Worm (Caenorhabditis elegans) whole organism, mixed stage, embryonic: Measurements from ENCODE around the gene T12C9.7.

ENCODE experiments used
- ces-1 ChIP-seq: fragments of 150-350 bp; optimal IDR thresholded peaks from 2 replicates; lab custom pipeline; 2014; ENCODE audit warnings: missing biosample characterization, missing genetic modification reagents, missing genetic modification characterization
- cnd-1 ChIP-seq: fragments of 200-800 bp; sonication (Bioruptor generic); optimal IDR thresholded peaks from 2 replicates; lab custom pipeline; 2018; ENCODE audit warnings: mild to moderate bottlenecking, missing genetic modification characterization, missing compliant biosample characterization
- elt-1 ChIP-seq: sonication (generic microtip); optimal IDR thresholded peaks from 2 replicates; lab custom pipeline; 2017; ENCODE audit warnings: missing genetic modification characterization, mild to moderate bottlenecking, missing compliant biosample characterization, antibody characterized with exemption, moderate library complexity, borderline replicate concordance; ENCODE audit not compliant: insufficient read depth
- mep-1 ChIP-seq: fragments of 150-350 bp; optimal IDR thresholded peaks from 2 replicates; lab custom pipeline; 2017; ENCODE audit warnings: missing biosample characterization, missing genetic modification reagents, missing genetic modification characterization, inconsistent platforms
- nhr-237 ChIP-seq: fragments of 150-350 bp; optimal IDR thresholded peaks from 2 replicates; lab custom pipeline; 2014; ENCODE audit warnings: missing biosample characterization, missing genetic modification characterization
- snpc-4 ChIP-seq: fragments of 150-350 bp; optimal IDR thresholded peaks from 2 replicates; lab custom pipeline; 2014; ENCODE audit warnings: missing biosample characterization, missing genetic modification characterization
- sptf-1 ChIP-seq: sonication (generic microtip); optimal IDR thresholded peaks from 2 replicates; lab custom pipeline; 2017; ENCODE audit warnings: mild to moderate bottlenecking, missing genetic modification characterization, moderate library complexity, missing compliant biosample characterization
- unc-120 ChIP-seq: sonication (generic microtip); optimal IDR thresholded peaks from 2 replicates; lab custom pipeline; 2017; ENCODE audit warnings: missing genetic modification characterization, missing compliant biosample characterization; ENCODE audit not compliant: poor library complexity, severe bottlenecking

DNA sequence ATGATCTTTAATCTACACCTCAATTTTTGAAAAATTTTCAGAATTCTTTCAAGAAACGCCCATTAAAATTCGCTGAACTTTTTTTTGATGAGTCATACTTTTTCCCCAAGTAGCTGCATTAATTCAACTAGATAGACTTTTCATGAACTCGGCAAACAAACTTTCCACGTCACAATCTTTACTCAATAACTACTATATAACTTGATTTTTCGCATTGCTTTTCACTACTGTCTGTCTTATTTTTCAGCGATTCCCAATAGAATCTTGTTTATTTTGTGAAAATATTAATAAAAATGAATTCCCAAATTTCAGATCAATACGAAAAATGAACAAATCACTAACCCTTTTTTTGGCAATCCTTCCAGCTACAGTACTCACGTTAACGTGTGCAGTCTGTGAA lies 17.6 kb upstream of the T12C9.7 start, which contains the start of gene T05C1.1:
- TF ChIP-seq sptf-1 (tag; lab: Kevin White, UChicago) (no peak), snpc-4 (tag; lab: Kevin White, UChicago) (no peak), mep-1 (tag; lab: Kevin White, UChicago) (no peak), nhr-237 (no peak), ces-1 (no peak), elt-1 (tag; lab: Kevin White, UChicago) (no peak), cnd-1 (tag; lab: Kevin White, UChicago) (no peak), unc-120 (tag; lab: Kevin White, UChicago) (no peak)
